Fruit fly (Drosophila melanogaster) S2 (cell line): ENCODE measurements around the gene CG7110.

ENCODE experiments used
- CG8478 ChIP-seq: fragments of >200 bp; optimal IDR thresholded peaks from 2 replicates; lab custom pipeline; 2018
- CTCF ChIP-seq, 2 experiments: fragments of >200 bp; optimal IDR thresholded peaks; 2 replicates each; lab custom pipeline; 2018

- TF ChIP-seq CTCF (optimal IDR thresholded peaks at IDR 0.05; lab: Kevin White, UChicago) (no peak), CG8478 (lab: Kevin White, UChicago) (no peak)
Observed at dm6 chr2L:13367378-13367777, 31.4 kb upstream of the CG7110 start, which contains the start of gene Tap42.
